Worm (Caenorhabditis elegans) whole organism, midembryonic: ENCODE results near the gene ttr-21.

Experiments
- T22C8.4 ChIP-seq: fragments of 200-800 bp; sonication (Bioruptor generic); IDR thresholded peaks from 2 replicates; pipeline ENCODE4 v1.3.6; 2022; ENCODE audit warnings: missing genetic modification characterization, missing compliant biosample characterization
- flt-1 ChIP-seq: fragments of 200-800 bp; sonication (Bioruptor generic); IDR thresholded peaks from 2 replicates; pipeline ENCODE4 v1.3.6; 2022; ENCODE audit warnings: missing genetic modification characterization, missing compliant biosample characterization
- med-1 ChIP-seq: sonication (generic microtip); optimal IDR thresholded peaks from 2 replicates; lab custom pipeline; 2017; ENCODE audit warnings: missing genetic modification characterization, mild to moderate bottlenecking, missing compliant biosample characterization, antibody characterized with exemption, missing genetic modification reagents; ENCODE audit not compliant: insufficient read depth

- TF ChIP-seq med-1 (GFP tag; lab: Kevin White, UChicago) (no peak), T22C8.4 (GFP tag; lab: Robert Waterston, UW) (no peak), flt-1 (GFP tag; lab: Robert Waterston, UW) (no peak)
Observed at ce11 chrV:13878226-13878625, 24.0 kb upstream of the ttr-21 start.
